Fruit fly (Drosophila melanogaster): ENCODE results near the gene CG11381.

DNA sequence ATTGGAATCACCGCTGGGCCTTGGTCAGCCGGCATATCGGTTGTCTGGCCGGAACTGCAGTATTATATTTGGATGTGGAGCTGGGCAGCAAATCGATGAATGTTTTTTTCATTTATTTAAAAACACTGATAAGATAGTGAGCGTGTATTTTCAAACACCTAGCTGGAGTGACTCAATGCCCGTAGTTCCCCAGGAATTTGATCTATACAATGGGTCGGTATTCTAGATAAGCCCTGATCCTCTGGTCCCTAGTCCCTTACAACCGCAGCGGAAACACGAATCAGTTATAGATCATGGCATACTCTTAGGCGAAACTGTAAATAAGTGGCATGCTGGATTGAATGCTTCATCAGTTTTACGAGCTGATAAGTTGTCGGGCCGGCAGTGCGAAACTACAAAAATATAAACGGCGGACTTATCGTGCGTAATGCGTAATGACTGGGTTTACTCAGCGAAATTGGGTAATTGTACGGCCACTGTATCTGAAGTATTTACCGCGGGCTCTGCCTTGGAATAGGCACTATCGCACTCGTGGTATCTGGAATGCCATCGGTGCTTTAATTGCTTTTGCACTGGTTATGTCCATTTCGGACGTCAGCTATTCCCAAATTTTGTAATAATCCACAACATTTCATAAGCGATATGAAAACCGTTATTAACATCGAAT, 30.7 kb upstream of the CG11381 start:
- TF ChIP-seq CG8478 (optimal IDR thresholded peaks at IDR 0.05) (no peak), CTCF (optimal IDR thresholded peaks at IDR 0.05) (no peak)
